Worm (Caenorhabditis elegans): Measurements from ENCODE around the gene pdf-2.

- no peak for TF ChIP-seq ceh-9 (tag; optimal IDR thresholded peaks at IDR 0.05)
- no peak for TF ChIP-seq sox-2 (GFP tag; IDR thresholded peaks at IDR 0.05)
- no peak for TF ChIP-seq hlh-15 (tag; optimal IDR thresholded peaks at IDR 0.05)
- no peak for TF ChIP-seq unc-86 (tag; optimal IDR thresholded peaks at IDR 0.05)
- no peak for TF ChIP-seq pha-2 (tag; optimal IDR thresholded peaks at IDR 0.05)
- no peak for TF ChIP-seq ceh-31 (tag; optimal IDR thresholded peaks at IDR 0.05)
- no peak for TF ChIP-seq tbx-7 (tag; optimal IDR thresholded peaks at IDR 0.05)
- no peak for TF ChIP-seq nhr-232 (tag; optimal IDR thresholded peaks at IDR 0.05)
Observed at ce11 chrX:2150006-2150405, 13.2 kb upstream of the pdf-2 start, which contains the start of gene npax-2.

Measured in whole organism, late embryonic.